Worm (Caenorhabditis elegans) whole organism, early embryonic: Measurements from ENCODE around the gene nhr-275.

Experiments used
- F13C5.2 ChIP-seq: sonication (generic microtip); optimal IDR thresholded peaks from 2 replicates; lab custom pipeline; 2017; ENCODE audit warnings: mild to moderate bottlenecking, missing genetic modification characterization, inconsistent platforms, missing compliant biosample characterization
- aly-1 ChIP-seq: sonication (generic microtip); optimal IDR thresholded peaks from 2 replicates; lab custom pipeline; 2016; ENCODE audit warnings: missing genetic modification characterization, missing compliant biosample characterization
- ama-1 ChIP-seq: fragments of 150-350 bp; optimal IDR thresholded peaks from 2 replicates; lab custom pipeline; 2014
- ceh-13 ChIP-seq: fragments of 200-800 bp; sonication (Bioruptor generic); optimal IDR thresholded peaks from 2 replicates; lab custom pipeline; 2018; ENCODE audit warnings: mild to moderate bottlenecking, missing genetic modification characterization, missing compliant biosample characterization
- flt-1 ChIP-seq: fragments of 200-800 bp; sonication (Bioruptor generic); IDR thresholded peaks from 2 replicates; pipeline ENCODE4 v1.3.6; 2022; ENCODE audit warnings: missing genetic modification characterization, missing compliant biosample characterization
- hmbx-1 ChIP-seq: sonication (generic microtip); optimal IDR thresholded peaks from 2 replicates; lab custom pipeline; 2016; ENCODE audit warnings: mild to moderate bottlenecking, missing genetic modification characterization, missing compliant biosample characterization
- hnd-1 ChIP-seq: sonication (generic microtip); optimal IDR thresholded peaks from 2 replicates; lab custom pipeline; 2016; ENCODE audit warnings: missing genetic modification characterization, missing compliant biosample characterization
- pes-1 ChIP-seq: fragments of 200-800 bp; sonication (Bioruptor generic); IDR thresholded peaks from 2 replicates; pipeline ENCODE4 v1.3.6; 2022; ENCODE audit warnings: missing genetic modification reagents, missing genetic modification characterization, missing compliant biosample characterization
- scrt-1 ChIP-seq: fragments of 200-800 bp; sonication (Bioruptor generic); IDR thresholded peaks from 2 replicates; pipeline ENCODE4 v1.3.6; 2022; ENCODE audit warnings: missing genetic modification characterization, missing compliant biosample characterization
- sea-1 ChIP-seq: fragments of 200-800 bp; sonication (Bioruptor generic); conservative IDR thresholded peaks from 2 replicates; pipeline ENCODE4 v1.3.6; 2022; ENCODE audit warnings: missing genetic modification characterization, missing compliant biosample characterization
- tbx-11 ChIP-seq: fragments of 200-800 bp; sonication (Bioruptor generic); IDR thresholded peaks from 2 replicates; pipeline ENCODE4 v1.3.6; 2022; ENCODE audit warnings: missing genetic modification characterization, missing compliant biosample characterization
- tbx-37 ChIP-seq: fragments of 200-800 bp; sonication (Bioruptor generic); conservative IDR thresholded peaks from 2 replicates; pipeline ENCODE4 v1.3.6; 2022; ENCODE audit warnings: missing genetic modification reagents, missing genetic modification characterization, missing compliant biosample characterization
- tra-4 ChIP-seq: sonication (generic microtip); optimal IDR thresholded peaks from 2 replicates; lab custom pipeline; 2017; ENCODE audit warnings: missing genetic modification characterization, missing compliant biosample characterization

ce11 chrV:2230912-2231311, 35.9 kb downstream of the nhr-275 start, which contains the start of gene nhr-134:
- no peak for TF ChIP-seq ama-1 (lab: Kevin White, UChicago)
- TF ChIP-seq tra-4 = no peak
- no peak for TF ChIP-seq hnd-1 (tag; lab: Kevin White, UChicago)
- TF ChIP-seq flt-1 (GFP tag; lab: Robert Waterston, UW) = no peak
- TF ChIP-seq hmbx-1 = no peak
- TF ChIP-seq tbx-11 (GFP tag; lab: Robert Waterston, UW) = no peak
- TF ChIP-seq tbx-37 (GFP tag; lab: Robert Waterston, UW) = no peak
- TF ChIP-seq pes-1 (GFP tag; lab: Robert Waterston, UW) = no peak
- no peak for TF ChIP-seq sea-1 (GFP tag; lab: Robert Waterston, UW)
- TF ChIP-seq scrt-1 = no peak
- no peak for TF ChIP-seq F13C5.2 (tag; lab: Kevin White, UChicago)
- no peak for TF ChIP-seq ceh-13 (GFP tag; lab: Kevin White, UChicago)
- no peak for TF ChIP-seq aly-1
